Worm (Caenorhabditis elegans) whole organism, late embryonic: ENCODE data around the gene C07G3.15.

Source experiments
- C38D4.7 ChIP-seq: fragments of 200-800 bp; sonication (Bioruptor generic); optimal IDR thresholded peaks from 2 replicates; lab custom pipeline; 2018; ENCODE audit warnings: mild to moderate bottlenecking, missing genetic modification characterization, moderate library complexity, missing compliant biosample characterization
- K02D7.2 ChIP-seq: sonication (generic microtip); optimal IDR thresholded peaks from 2 replicates; lab custom pipeline; 2017; ENCODE audit warnings: mild to moderate bottlenecking, missing genetic modification characterization, missing compliant biosample characterization
- K09A11.1 ChIP-seq: sonication (generic microtip); optimal IDR thresholded peaks from 2 replicates; lab custom pipeline; 2017; ENCODE audit warnings: antibody characterized with exemption, mild to moderate bottlenecking, missing genetic modification characterization, missing compliant biosample characterization; ENCODE audit not compliant: insufficient read depth
- T23F11.4 ChIP-seq: fragments of 200-800 bp; sonication (Bioruptor generic); optimal IDR thresholded peaks from 2 replicates; lab custom pipeline; 2018; ENCODE audit warnings: mild to moderate bottlenecking, missing genetic modification characterization, missing compliant biosample characterization
- ahr-1 ChIP-seq: sonication (generic microtip); optimal IDR thresholded peaks from 2 replicates; lab custom pipeline; 2016; ENCODE audit warnings: missing genetic modification characterization, missing compliant biosample characterization
- ama-1 ChIP-seq: fragments of 150-350 bp; optimal IDR thresholded peaks from 2 replicates; lab custom pipeline; 2014
- ceh-14 ChIP-seq: sonication (generic microtip); optimal IDR thresholded peaks from 2 replicates; lab custom pipeline; 2016; ENCODE audit warnings: missing genotype, missing genetic modification characterization, missing compliant biosample characterization
- ceh-18 ChIP-seq: sonication (generic microtip); optimal IDR thresholded peaks from 2 replicates; lab custom pipeline; 2016; ENCODE audit warnings: missing genetic modification characterization, missing compliant biosample characterization
- ceh-19 ChIP-seq: fragments of 200-800 bp; sonication (Bioruptor generic); optimal IDR thresholded peaks from 2 replicates; lab custom pipeline; 2018; ENCODE audit warnings: mild to moderate bottlenecking, missing genetic modification characterization, missing compliant biosample characterization
- ceh-22 ChIP-seq: sonication (generic microtip); optimal IDR thresholded peaks from 2 replicates; lab custom pipeline; 2017; ENCODE audit warnings: missing biosample characterization, missing genetic modification characterization
- ceh-30 ChIP-seq: fragments of 150-350 bp; optimal IDR thresholded peaks from 2 replicates; lab custom pipeline; 2014; ENCODE audit warnings: missing biosample characterization, missing genetic modification characterization
- ceh-6 ChIP-seq: fragments of 200-800 bp; sonication (Bioruptor generic); optimal IDR thresholded peaks from 2 replicates; lab custom pipeline; 2018; ENCODE audit warnings: mild to moderate bottlenecking, missing genetic modification characterization, missing compliant biosample characterization
- ceh-9 ChIP-seq: sonication (generic microtip); optimal IDR thresholded peaks from 2 replicates; lab custom pipeline; 2016; ENCODE audit warnings: mild to moderate bottlenecking, missing genetic modification characterization, inconsistent platforms, missing compliant biosample characterization
- che-1 ChIP-seq: sonication (generic microtip); optimal IDR thresholded peaks from 2 replicates; lab custom pipeline; 2016; ENCODE audit warnings: mild to moderate bottlenecking, missing genetic modification characterization, missing compliant biosample characterization
- dve-1 ChIP-seq: sonication (generic microtip); optimal IDR thresholded peaks from 2 replicates; lab custom pipeline; 2017; ENCODE audit warnings: antibody characterized with exemption, mild to moderate bottlenecking, missing genetic modification characterization, missing compliant biosample characterization
- elt-2 ChIP-seq: sonication (generic microtip); optimal IDR thresholded peaks from 2 replicates; lab custom pipeline; 2016; ENCODE audit warnings: missing genetic modification reagents, missing genetic modification characterization, missing compliant biosample characterization
- elt-4 ChIP-seq: sonication (generic microtip); optimal IDR thresholded peaks from 2 replicates; lab custom pipeline; 2016; ENCODE audit warnings: missing genetic modification characterization, missing compliant biosample characterization
- eyg-1 ChIP-seq: sonication (generic microtip); optimal IDR thresholded peaks from 2 replicates; lab custom pipeline; 2016; ENCODE audit warnings: missing genotype, missing genetic modification characterization, missing compliant biosample characterization
- fkh-10 ChIP-seq: fragments of 150-350 bp; optimal IDR thresholded peaks from 2 replicates; lab custom pipeline; 2014; ENCODE audit warnings: missing biosample characterization, missing genetic modification reagents, missing genetic modification characterization
- fkh-6 ChIP-seq: sonication (generic microtip); optimal IDR thresholded peaks from 2 replicates; lab custom pipeline; 2016; ENCODE audit warnings: missing genetic modification characterization, missing compliant biosample characterization
- gmeb-2 ChIP-seq: sonication (generic microtip); optimal IDR thresholded peaks from 2 replicates; lab custom pipeline; 2016; ENCODE audit warnings: missing genetic modification characterization, inconsistent platforms, missing compliant biosample characterization
- hlh-30 ChIP-seq: sonication (generic microtip); optimal IDR thresholded peaks from 2 replicates; lab custom pipeline; 2017; ENCODE audit warnings: antibody characterized with exemption, missing genetic modification characterization, missing compliant biosample characterization; ENCODE audit not compliant: insufficient read depth
- lin-11 ChIP-seq: fragments of 200-800 bp; sonication (Bioruptor generic); optimal IDR thresholded peaks from 2 replicates; lab custom pipeline; 2018; ENCODE audit warnings: mild to moderate bottlenecking, missing genetic modification characterization, missing compliant biosample characterization
- madf-2 ChIP-seq: sonication (generic microtip); optimal IDR thresholded peaks from 2 replicates; lab custom pipeline; 2017; ENCODE audit warnings: missing genetic modification characterization, missing compliant biosample characterization
- mec-3 ChIP-seq: sonication (generic microtip); optimal IDR thresholded peaks from 2 replicates; lab custom pipeline; 2016; ENCODE audit warnings: borderline replicate concordance, missing genetic modification characterization, missing compliant biosample characterization
- nfya-1 ChIP-seq: sonication (generic microtip); optimal IDR thresholded peaks from 2 replicates; lab custom pipeline; 2017; ENCODE audit warnings: missing genetic modification characterization, mild to moderate bottlenecking, missing compliant biosample characterization, antibody characterized with exemption, moderate library complexity
- odd-2 ChIP-seq: sonication (generic microtip); optimal IDR thresholded peaks from 2 replicates; lab custom pipeline; 2017; ENCODE audit warnings: antibody characterized with exemption, mild to moderate bottlenecking, missing genetic modification characterization, missing compliant biosample characterization
- pax-1 ChIP-seq: fragments of 150-350 bp; optimal IDR thresholded peaks from 2 replicates; lab custom pipeline; 2014; ENCODE audit warnings: missing biosample characterization, missing genetic modification characterization
- pha-2 ChIP-seq: sonication (generic microtip); optimal IDR thresholded peaks from 2 replicates; lab custom pipeline; 2017; ENCODE audit warnings: mild to moderate bottlenecking, missing genetic modification characterization, missing compliant biosample characterization
- pha-4 ChIP-seq: fragments of 150-350 bp; optimal IDR thresholded peaks from 2 replicates; lab custom pipeline; 2018; ENCODE audit warnings: missing biosample characterization, missing genetic modification reagents, missing genetic modification characterization
- pqm-1 ChIP-seq: sonication (generic microtip); optimal IDR thresholded peaks from 2 replicates; lab custom pipeline; 2016; ENCODE audit warnings: missing genetic modification characterization, missing compliant biosample characterization
- ref-2 ChIP-seq: sonication (generic microtip); optimal IDR thresholded peaks from 2 replicates; lab custom pipeline; 2016; ENCODE audit warnings: missing genetic modification characterization, missing compliant biosample characterization
- rnt-1 ChIP-seq: sonication (generic microtip); optimal IDR thresholded peaks from 2 replicates; lab custom pipeline; 2016; ENCODE audit warnings: missing genetic modification characterization, missing compliant biosample characterization
- sox-2 ChIP-seq: fragments of 200-800 bp; sonication (Bioruptor generic); IDR thresholded peaks from 2 replicates; pipeline ENCODE4 v1.3.6; 2022; ENCODE audit warnings: missing genetic modification reagents, missing genetic modification characterization, missing compliant biosample characterization
- sox-4 ChIP-seq: sonication (generic microtip); optimal IDR thresholded peaks from 2 replicates; lab custom pipeline; 2017; ENCODE audit warnings: mild to moderate bottlenecking, missing genetic modification characterization, inconsistent platforms, missing compliant biosample characterization
- syd-9 ChIP-seq: sonication (generic microtip); optimal IDR thresholded peaks from 2 replicates; lab custom pipeline; 2016; ENCODE audit warnings: mild to moderate bottlenecking, missing genetic modification characterization, moderate library complexity, missing compliant biosample characterization
- tbx-2 ChIP-seq: sonication (generic microtip); optimal IDR thresholded peaks from 2 replicates; lab custom pipeline; 2016; ENCODE audit warnings: missing genetic modification characterization, missing compliant biosample characterization
- tbx-7 ChIP-seq: sonication (generic microtip); optimal IDR thresholded peaks from 2 replicates; lab custom pipeline; 2016; ENCODE audit warnings: missing genotype, missing genetic modification characterization, missing compliant biosample characterization
- ttx-3 ChIP-seq: sonication (generic microtip); optimal IDR thresholded peaks from 2 replicates; lab custom pipeline; 2016; ENCODE audit warnings: missing genetic modification reagents, missing genetic modification characterization, missing compliant biosample characterization
- unc-86 ChIP-seq: sonication (generic microtip); optimal IDR thresholded peaks from 2 replicates; lab custom pipeline; 2016; ENCODE audit warnings: missing genetic modification characterization, missing compliant biosample characterization

Gene C07G3.15

DNA sequence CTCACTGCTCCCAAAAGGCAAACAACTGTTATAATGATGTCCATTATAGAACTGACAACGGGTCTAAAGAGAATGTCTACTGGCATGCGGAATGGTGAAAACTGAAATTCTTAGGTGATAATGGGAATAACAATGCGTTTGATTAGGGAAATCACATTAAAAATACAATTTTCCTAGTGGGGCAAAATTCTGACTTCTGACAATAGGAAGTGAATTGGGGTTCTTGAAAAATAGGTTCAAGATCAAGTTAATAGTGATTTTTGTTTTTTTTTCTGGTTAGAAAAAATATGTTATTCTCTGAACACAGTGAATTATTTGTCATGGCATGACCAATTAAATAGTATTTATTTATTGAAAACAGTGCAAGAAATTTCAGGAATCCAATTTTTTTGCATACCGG is 9.9 kb downstream of the C07G3.15 start, which contains the start of gene srbc-32:
Gene srbc-32 (minus strand): TSS at position 101 of the 400 bp plus-strand sequence.
- no peak for TF ChIP-seq dve-1 (tag; lab: Kevin White, UChicago)
- no peak for TF ChIP-seq sox-4 (tag; lab: Kevin White, UChicago)
- TF ChIP-seq ref-2 (tag; lab: Kevin White, UChicago), result no peak
- TF ChIP-seq K09A11.1, result no peak
- no peak for TF ChIP-seq ceh-6 (GFP tag; lab: Kevin White, UChicago)
- no peak for TF ChIP-seq ama-1 (lab: Kevin White, UChicago)

DNA sequence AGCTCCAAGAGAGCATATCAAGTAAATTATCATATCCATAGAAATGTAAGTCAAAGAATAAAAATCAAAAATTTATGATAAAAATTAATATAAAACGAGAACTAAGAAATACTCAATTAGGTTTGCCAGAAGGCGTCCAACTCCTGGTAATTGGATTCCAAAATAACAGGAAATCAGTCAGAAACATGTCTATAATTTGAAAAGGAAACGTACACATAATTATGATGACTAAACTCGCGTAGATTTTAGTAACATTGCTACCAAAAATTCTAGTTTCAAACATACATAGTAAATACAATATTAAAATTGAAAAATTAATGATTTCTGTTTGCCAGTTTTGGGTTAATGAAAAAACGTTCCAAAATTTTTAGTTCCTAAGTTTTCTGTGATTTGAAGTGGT is 12.1 kb downstream of the C07G3.15 start, which contains the start of gene srbc-33:
Gene srbc-33 (minus strand): TSS at position 101 of the 400 bp plus-strand sequence.
- TF ChIP-seq nfya-1 (no peak), dve-1 (tag; lab: Kevin White, UChicago) (no peak), ceh-9 (tag; lab: Kevin White, UChicago) (no peak), sox-2 (GFP tag; lab: Robert Waterston, UW) (no peak), ama-1 (lab: Kevin White, UChicago) (no peak), madf-2 (tag; lab: Kevin White, UChicago) (no peak), sox-4 (tag; lab: Kevin White, UChicago) (no peak), T23F11.4 (GFP tag; lab: Kevin White, UChicago) (no peak), ref-2 (tag; lab: Kevin White, UChicago) (no peak), che-1 (no peak), K02D7.2 (no peak), tbx-7 (no peak), odd-2 (tag; lab: Kevin White, UChicago) (no peak), gmeb-2 (no peak)

DNA sequence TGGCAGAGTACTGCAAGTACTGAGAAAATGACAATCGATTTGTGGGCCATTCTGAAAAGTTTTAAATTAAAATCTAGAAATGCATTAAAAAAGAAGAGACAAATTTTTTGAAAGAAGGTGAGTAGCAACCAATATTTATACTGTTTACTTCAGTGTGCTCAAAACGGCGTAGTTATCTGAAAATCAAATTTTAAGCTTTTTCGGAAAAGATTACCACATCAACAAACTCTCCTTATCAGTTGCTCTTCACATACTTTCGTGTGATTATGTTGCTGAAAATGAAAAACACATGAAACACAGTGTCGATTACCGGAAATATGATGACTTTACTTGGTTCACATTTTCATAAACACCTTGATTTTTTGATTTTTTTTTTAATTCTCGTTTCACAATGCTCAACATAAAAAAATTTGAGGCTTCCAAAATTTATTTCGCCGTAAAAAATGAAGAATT is 14.2 kb downstream of the C07G3.15 start, which contains the start of gene lys-7:
Gene lys-7 (minus strand): TSS at position 51 of the 453 bp plus-strand sequence.
- TF ChIP-seq unc-86 (tag; lab: Kevin White, UChicago), result no peak
- TF ChIP-seq ceh-30 (tag; lab: Kevin White, UChicago), result no peak
- no peak for TF ChIP-seq mec-3 (tag; lab: Kevin White, UChicago)
- no peak for TF ChIP-seq ceh-22 (tag; lab: Kevin White, UChicago)
- TF ChIP-seq ahr-1, result no peak
- no peak for TF ChIP-seq pha-2
- no peak for TF ChIP-seq C38D4.7 (GFP tag; lab: Kevin White, UChicago)
- no peak for TF ChIP-seq fkh-10
- TF ChIP-seq eyg-1 (tag; lab: Kevin White, UChicago), result no peak
- no peak for TF ChIP-seq pha-4 (tag; lab: Kevin White, UChicago)
- TF ChIP-seq sox-2 (GFP tag; lab: Robert Waterston, UW), result no peak
- no peak for TF ChIP-seq ceh-14 (tag; lab: Kevin White, UChicago)
- no peak for TF ChIP-seq elt-4 (tag; lab: Kevin White, UChicago)
- no peak for TF ChIP-seq fkh-6 (tag; lab: Kevin White, UChicago)
- TF ChIP-seq, all 69 proteins: peak for 0

DNA sequence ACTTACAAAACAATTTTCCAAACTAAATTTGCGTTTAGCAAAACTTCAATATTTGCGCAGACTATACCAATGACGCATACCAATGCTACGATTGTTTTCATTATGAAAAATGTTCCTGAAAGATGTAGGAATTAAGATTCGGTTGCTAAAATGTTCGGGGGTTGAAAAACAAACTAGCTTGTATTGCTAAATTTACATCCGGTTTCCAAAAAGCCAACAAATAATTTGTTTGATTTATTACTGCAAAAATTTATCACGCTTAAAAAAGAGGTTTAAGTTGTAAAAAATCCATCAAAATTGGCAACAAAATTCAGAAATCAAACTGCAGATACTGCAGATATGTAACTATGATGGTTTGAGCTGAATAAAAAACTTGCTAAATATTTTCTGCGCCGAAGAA is 16.4 kb downstream of the C07G3.15 start, which contains the start of gene srbc-30:
Gene srbc-30 (minus strand): TSS at position 101 of the 400 bp plus-strand sequence.
- no peak for TF ChIP-seq fkh-6 (tag; lab: Kevin White, UChicago)
- no peak for TF ChIP-seq pax-1
- no peak for TF ChIP-seq pqm-1 (tag; lab: Kevin White, UChicago)
- TF ChIP-seq lin-11 (tag; lab: Kevin White, UChicago), result no peak
- TF ChIP-seq madf-2 (tag; lab: Kevin White, UChicago), result no peak
- no peak for TF ChIP-seq ceh-9 (tag; lab: Kevin White, UChicago)

DNA sequence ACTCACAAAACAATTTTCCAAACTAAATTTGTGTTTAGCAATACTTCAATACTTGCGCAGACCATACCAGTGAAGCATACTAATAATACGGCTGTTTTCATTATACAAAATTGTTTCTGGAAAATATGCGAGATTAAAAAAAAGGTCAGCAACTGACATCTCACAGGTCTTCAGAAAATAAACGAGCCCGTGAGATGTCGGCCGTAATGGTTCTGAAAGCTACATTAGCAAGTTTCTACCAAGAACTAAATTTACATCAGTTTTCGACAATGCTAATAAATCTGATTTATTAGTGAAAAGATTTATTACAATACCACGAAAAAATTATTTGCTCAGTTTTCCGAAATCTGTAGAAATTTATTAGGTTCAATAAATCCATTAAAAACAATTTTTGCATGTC is 19.3 kb downstream of the C07G3.15 start, which contains the start of gene srbc-31:
Gene srbc-31 (minus strand): TSS at position 101 of the 400 bp plus-strand sequence.
- TF ChIP-seq ceh-19 (GFP tag; lab: Kevin White, UChicago), result no peak
- no peak for TF ChIP-seq ttx-3 (tag; lab: Kevin White, UChicago)
- no peak for TF ChIP-seq dve-1 (tag; lab: Kevin White, UChicago)
- TF ChIP-seq tbx-2 (tag; lab: Kevin White, UChicago), result no peak
- TF ChIP-seq hlh-30 (tag; lab: Kevin White, UChicago), result no peak
- no peak for TF ChIP-seq ceh-18
- TF ChIP-seq rnt-1, result no peak
- no peak for TF ChIP-seq elt-2 (tag; lab: Kevin White, UChicago)
- TF ChIP-seq ceh-9 (tag; lab: Kevin White, UChicago), result no peak
- no peak for TF ChIP-seq syd-9 (tag; lab: Kevin White, UChicago)
- TF ChIP-seq ceh-22 (tag; lab: Kevin White, UChicago), result no peak
- TF ChIP-seq fkh-10, result no peak
